Fruit fly (Drosophila melanogaster): ENCODE data around the gene CG7079.

dm6 chr3R:21023902-21024541 is 24.6 kb downstream of the CG7079 start, which contains the start of gene peg:
- no peak for TF ChIP-seq cyc (GFP tag; optimal IDR thresholded peaks at IDR 0.05)
- TF ChIP-seq CG31627 (GFP tag; optimal IDR thresholded peaks at IDR 0.05) = no peak
- TF ChIP-seq Hr38 (GFP tag; optimal IDR thresholded peaks at IDR 0.05) = no peak
- peak; percentile 40; the same call in 1 of the 2 replicates for TF ChIP-seq Gug (GFP tag; IDR thresholded peaks at IDR 0.05)
- no peak for TF ChIP-seq dsx (GFP tag; optimal IDR thresholded peaks at IDR 0.05; ENCODE audit: poor library complexity, severe bottlenecking)
- TF ChIP-seq Smox (GFP tag; optimal IDR thresholded peaks at IDR 0.05) = peak; percentile 8
